Fruit fly (Drosophila melanogaster) whole organism, embryonic: ENCODE measurements around the gene OtopLb.

Source experiments
- CG11560 ChIP-seq: fragments of 200-800 bp; sonication (Bioruptor generic); IDR thresholded peaks from 3 replicates; pipeline ENCODE4 v1.3.6; 2022; ENCODE audit warnings: missing biosample characterization, missing genetic modification characterization
- CG14014 ChIP-seq: fragments of 200-800 bp; sonication (Bioruptor generic); IDR thresholded peaks from 2 replicates; pipeline ENCODE4 v1.3.6; 2022; ENCODE audit warnings: missing biosample characterization, missing genetic modification characterization
- Doc3 ChIP-seq: fragments of 200-800 bp; sonication (Bioruptor generic); IDR thresholded peaks from 3 replicates; pipeline ENCODE4 v1.3.6; 2022; ENCODE audit warnings: missing biosample characterization, missing genetic modification characterization; ENCODE audit not compliant: partially characterized antibody
- al ChIP-seq: fragments of 200-800 bp; sonication (Bioruptor generic); IDR thresholded peaks from 2 replicates; pipeline ENCODE4 v1.3.6; 2022; ENCODE audit warnings: missing biosample characterization, missing genetic modification characterization
- crp ChIP-seq, 2 experiments: fragments of 200-800 bp; sonication (Bioruptor generic); optimal IDR thresholded peaks; 2 replicates in 1 of 2; 3 replicates in 1 of 2; lab custom pipeline; 2017; ENCODE audit warnings: missing biosample characterization in 2 of 2, missing genetic modification characterization in 2 of 2, mild to moderate bottlenecking in 1 of 2, moderate library complexity in 1 of 2
- peb ChIP-seq: fragments of 200-800 bp; sonication (Bioruptor generic); IDR thresholded peaks from 2 replicates; pipeline ENCODE4 v1.3.6; 2022; ENCODE audit warnings: missing biosample characterization, missing genetic modification characterization
- salm ChIP-seq: fragments of 200-800 bp; sonication (Bioruptor generic); optimal IDR thresholded peaks from 2 replicates; lab custom pipeline; 2018; ENCODE audit warnings: missing biosample characterization, mild to moderate bottlenecking, missing genetic modification characterization
- sc ChIP-seq, 3 experiments: fragments of >200 bp in 2 of 3; fragments of 200-800 bp in 1 of 3; sonication (Bioruptor generic) in 1 of 3; optimal IDR thresholded peaks; 2 replicates in 2 of 3; 3 replicates in 1 of 3; lab custom pipeline; 2017; ENCODE audit warnings: mild to moderate bottlenecking in 1 of 3, missing biosample characterization in 1 of 3, missing genetic modification characterization in 1 of 3, missing genetic modification reagents in 1 of 3

DNA sequence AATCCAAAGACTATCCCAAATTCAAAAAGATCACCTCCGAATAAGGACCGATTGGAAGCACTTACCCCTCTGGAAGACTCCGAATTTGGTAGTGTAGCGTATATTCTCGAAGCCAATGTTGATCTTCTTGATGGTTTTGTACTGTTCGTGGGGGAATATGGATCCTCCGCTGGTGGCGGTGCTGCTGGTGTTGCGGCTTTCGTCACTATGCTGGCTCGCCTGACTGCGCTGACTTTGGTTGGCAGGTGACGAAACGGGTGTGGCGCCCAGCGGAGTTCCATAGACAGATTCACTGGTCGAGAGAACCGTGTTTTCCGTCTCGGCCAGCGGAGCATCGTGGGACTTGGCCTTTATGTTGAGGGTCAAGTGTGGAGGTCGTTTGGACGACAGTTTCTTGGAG lies 20.7 kb upstream of the OtopLb start:
- no peak for TF ChIP-seq CG11560 (tag; lab: Robert Waterston, UW)
- TF ChIP-seq salm (tag; lab: Kevin White, UChicago): no peak
- no peak for TF ChIP-seq peb (GFP tag; lab: Robert Waterston, UW)
- TF ChIP-seq Doc3 (GFP tag; lab: Robert Waterston, UW): no peak
- no peak for TF ChIP-seq al
- no peak for TF ChIP-seq sc (optimal IDR thresholded peaks at IDR 0.05; lab: Kevin White, UChicago)
- TF ChIP-seq sc (GFP tag; optimal IDR thresholded peaks at IDR 0.05; lab: Kevin White, UChicago): no peak
- no peak for TF ChIP-seq crp (GFP tag; optimal IDR thresholded peaks at IDR 0.05; lab: Kevin White, UChicago)
- TF ChIP-seq CG14014 (GFP tag; lab: Robert Waterston, UW): no peak
